Fruit fly (Drosophila melanogaster): ENCODE results near the gene CG32432.

CG32432 gene

dm6 chr3L:20826950-20827910, 57.8 kb downstream of the CG32432 start:
- no peak for TF ChIP-seq CTCF (optimal IDR thresholded peaks at IDR 0.05)
- TF ChIP-seq CG8478 (optimal IDR thresholded peaks at IDR 0.05) = no peak

DNA sequence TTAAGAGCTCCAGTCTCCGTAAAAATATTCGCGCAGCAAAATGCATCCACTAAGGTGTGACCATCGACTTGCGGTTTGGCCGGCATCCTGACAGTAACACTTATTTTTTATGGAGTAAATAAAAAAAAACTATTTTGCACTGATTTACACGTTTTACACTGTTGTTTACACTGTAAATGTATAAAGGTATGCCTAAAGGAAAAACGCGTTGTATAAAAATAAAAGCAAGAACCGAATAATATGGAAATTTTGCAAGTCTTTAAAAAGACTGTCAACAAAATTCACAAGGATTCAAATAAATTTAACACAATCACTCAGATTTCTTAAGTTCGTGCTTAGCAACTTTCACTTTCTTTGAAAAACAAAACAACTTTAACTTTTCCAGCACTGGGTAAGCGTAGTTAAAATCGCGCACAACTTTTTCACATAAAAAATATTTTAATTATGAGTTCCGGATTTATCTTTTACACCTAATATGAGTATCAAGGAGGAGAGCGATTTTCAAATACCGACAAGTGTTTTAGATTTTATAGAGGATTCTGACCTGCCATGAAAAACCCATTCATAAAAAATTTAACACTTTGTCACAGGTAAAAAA, 61.7 kb downstream of the CG32432 start:
- no peak for TF ChIP-seq CG8478 (optimal IDR thresholded peaks at IDR 0.05)
- TF ChIP-seq CTCF (optimal IDR thresholded peaks at IDR 0.05) = no peak

DNA sequence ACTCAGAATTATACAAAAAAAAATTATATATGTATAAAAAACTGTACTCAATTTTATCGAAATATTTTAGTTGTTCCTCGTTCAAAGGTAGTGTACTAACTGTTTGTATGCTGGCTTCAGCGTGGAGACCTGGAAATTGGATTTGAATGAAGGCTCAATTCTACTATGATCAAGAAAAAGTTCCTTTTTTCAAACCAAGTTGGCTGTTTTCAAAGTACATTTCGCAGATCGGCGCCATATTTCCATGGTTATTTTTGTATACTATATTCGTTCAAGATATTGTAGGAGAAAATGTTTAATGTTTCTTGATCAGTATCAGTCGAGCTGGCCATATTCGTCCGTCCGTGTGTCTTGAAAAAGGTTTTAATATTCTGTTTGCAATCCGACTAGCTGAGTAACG, 67.1 kb downstream of the CG32432 start, which contains the start of gene Mst77F:
Mst77F (minus strand) TSS at position 101 of the 400 bp plus-strand sequence.
- TF ChIP-seq CTCF (optimal IDR thresholded peaks at IDR 0.05) (no peak), CG8478 (optimal IDR thresholded peaks at IDR 0.05) (no peak)

DNA sequence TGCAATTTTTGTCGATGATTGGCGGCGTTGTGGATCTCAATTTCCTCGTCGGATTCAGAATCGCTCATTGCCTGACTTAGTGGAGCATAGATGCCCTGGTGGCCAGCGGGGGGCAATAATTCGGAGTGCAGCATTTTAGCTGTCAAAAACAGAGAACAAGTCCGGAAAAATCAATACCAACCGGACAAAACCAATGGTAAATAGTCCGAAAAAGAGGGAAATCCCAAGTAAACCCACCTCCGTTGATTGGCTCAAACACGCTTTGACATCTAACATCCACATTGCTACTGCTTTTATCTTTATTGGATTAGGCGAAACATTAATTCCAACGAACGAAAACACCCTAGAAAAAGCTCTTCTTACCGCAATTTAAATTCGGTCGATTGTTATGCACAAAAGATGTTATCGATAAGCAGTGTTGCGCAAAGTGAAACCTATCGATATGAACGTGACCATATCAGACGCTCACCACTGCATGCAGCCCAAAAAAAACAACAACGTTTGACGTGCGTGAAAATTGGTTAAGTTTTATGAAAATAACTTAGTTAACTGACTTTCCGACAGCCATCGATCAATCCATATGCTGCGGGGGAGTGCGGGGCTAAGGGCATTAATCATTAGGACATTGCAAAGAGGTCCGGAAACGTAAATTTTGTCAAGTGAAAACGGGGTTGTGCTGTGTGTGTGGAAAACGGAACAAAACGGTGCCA, 69.2 kb downstream of the CG32432 start, which contains the start of the genes CG3618 and Pka-R1:
CG3618 (minus strand) TSS at position 410 of the 710 bp plus-strand sequence.
Pka-R1 (plus strand) TSS at position 453 of the 710 bp plus-strand sequence.
- TF ChIP-seq CTCF (optimal IDR thresholded peaks at IDR 0.05) (no peak), CG8478 (optimal IDR thresholded peaks at IDR 0.05) (no peak)

- no peak for TF ChIP-seq CG8478 (optimal IDR thresholded peaks at IDR 0.05)
- TF ChIP-seq CTCF (optimal IDR thresholded peaks at IDR 0.05) = no peak
These were observed 75.6 kb downstream of the CG32432 start, which contains the start of the genes CG3634 and HIPP1 for dm6 chr3L:20809088-20809999. Gene CG3634, minus strand, starts transcription at chr3L:20809272. Gene HIPP1, plus strand, starts transcription at chr3L:20809669.

dm6 chr3L:20800208-20800607, 84.8 kb downstream of the CG32432 start, which contains the start of gene Spc105R:
Gene Spc105R, plus strand, starts transcription at chr3L:20800410.
- TF ChIP-seq CTCF (optimal IDR thresholded peaks at IDR 0.05) (peak; percentile 3 to 32), CG8478 (optimal IDR thresholded peaks at IDR 0.05) (no peak)

DNA sequence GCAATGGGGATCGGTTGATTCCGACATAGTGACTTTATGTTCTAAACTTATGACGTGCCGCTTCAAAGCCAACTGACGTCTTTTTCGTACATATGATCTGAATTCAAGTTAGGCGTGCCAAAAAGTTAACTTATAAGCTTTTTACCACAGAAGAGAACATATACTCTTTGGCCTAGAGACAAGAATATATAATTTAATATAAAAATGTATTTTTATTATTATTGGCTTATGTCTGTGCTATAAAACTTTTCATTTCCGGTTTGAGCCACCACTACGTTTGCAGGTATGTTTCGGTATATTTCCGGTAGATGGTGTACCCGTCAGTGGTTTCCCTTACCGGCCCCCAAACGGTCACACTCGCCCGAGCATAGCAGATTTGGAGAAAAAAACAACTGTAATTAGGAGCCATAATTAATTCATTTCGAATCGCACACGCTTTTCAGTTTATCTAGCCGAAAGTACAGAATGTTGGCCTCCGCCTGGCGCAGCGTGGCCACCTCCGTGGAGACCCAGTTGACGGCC, 86.6 kb downstream of the CG32432 start, which contains the start of the genes CG3698 and tzn:
CG3698 (minus strand) TSS at position 51 of the 522 bp plus-strand sequence.
tzn (plus strand) TSS at position 321 of the 522 bp plus-strand sequence.
- no peak for TF ChIP-seq CG8478 (optimal IDR thresholded peaks at IDR 0.05)
- peak; percentile 86 to 91 for TF ChIP-seq CTCF (optimal IDR thresholded peaks at IDR 0.05)

DNA sequence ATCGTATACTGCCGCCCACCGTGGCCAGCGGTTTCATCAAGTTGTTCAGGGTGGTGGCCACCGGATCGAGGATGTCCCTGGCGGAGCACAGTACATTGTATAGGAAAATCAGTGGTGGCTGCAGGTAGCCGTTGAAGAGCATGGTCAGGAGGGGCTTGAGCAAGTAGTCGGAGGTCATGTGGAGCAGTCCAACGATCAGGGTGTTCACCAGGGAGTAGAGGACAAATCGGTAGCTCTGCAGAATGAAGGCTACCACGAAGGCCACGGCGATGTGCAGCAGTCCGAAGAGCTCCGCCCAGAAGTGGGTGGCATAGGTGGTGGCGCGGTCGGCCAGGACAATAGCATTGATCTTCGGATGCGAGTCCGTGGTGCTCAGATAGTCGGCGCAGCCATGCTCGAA, 87.6 kb downstream of the CG32432 start:
- TF ChIP-seq CTCF (optimal IDR thresholded peaks at IDR 0.05) (no peak), CG8478 (optimal IDR thresholded peaks at IDR 0.05) (no peak)

dm6 chr3L:20796757-20797156, 88.2 kb downstream of the CG32432 start:
- no peak for TF ChIP-seq CTCF (optimal IDR thresholded peaks at IDR 0.05)
- no peak for TF ChIP-seq CG8478 (optimal IDR thresholded peaks at IDR 0.05)

All from S2 (cell line).